Worm (Caenorhabditis elegans) whole organism, L4/young adult: Measurements from ENCODE around the gene Y67A10A.3.

ENCODE experiments used
- W03F9.2 ChIP-seq: fragments of 150-350 bp; optimal IDR thresholded peaks from 2 replicates; lab custom pipeline; 2014; ENCODE audit warnings: missing biosample characterization, missing genetic modification characterization
- dao-5 ChIP-seq: sonication (generic microtip); optimal IDR thresholded peaks from 2 replicates; lab custom pipeline; 2016; ENCODE audit warnings: missing genotype, missing genetic modification characterization, moderate library complexity, missing compliant biosample characterization
- him-1 ChIP-seq: sonication (generic microtip); optimal IDR thresholded peaks from 2 replicates; lab custom pipeline; 2016; ENCODE audit warnings: missing genotype, missing genetic modification reagents, missing genetic modification characterization, missing compliant biosample characterization

- TF ChIP-seq dao-5 (no peak), W03F9.2 (tag; lab: Kevin White, UChicago) (no peak), him-1 (no peak)
Measured at ce11 chrIV:14318054-14318453, 16.2 kb downstream of the Y67A10A.3 start.
